Fruit fly (Drosophila melanogaster): Measurements from ENCODE around the gene OXA1L.

The OXA1L gene

dm6 chr3L:10843273-10843672 lies 43.0 kb downstream of the OXA1L start (continued):
- TF ChIP-seq Xrp1 (GFP tag; IDR thresholded peaks at IDR 0.05) = peak; percentile 63; the same call in 1 of the 2 replicates
- peak in 1 of 2 experiments; percentile 57 for TF ChIP-seq Eip74EF (GFP tag; optimal IDR thresholded peaks at IDR 0.05)
- TF ChIP-seq abd-A (tag; optimal IDR thresholded peaks at IDR 0.05) = no peak
- peak; percentile 48 for TF ChIP-seq CG2202 (tag; optimal IDR thresholded peaks at IDR 0.05)
- TF ChIP-seq seq (GFP tag; IDR thresholded peaks at IDR 0.05) = no peak
- TF ChIP-seq kah (GFP tag; optimal IDR thresholded peaks at IDR 0.05) = peak; percentile 39
- TF ChIP-seq sisA (GFP tag; IDR thresholded peaks at IDR 0.05) = 0 out of 2 replicates have a peak, but pooled peaks have one; percentile 17
- peak; percentile 41; the same call in 1 of the 2 replicates for TF ChIP-seq vvl (GFP tag; IDR thresholded peaks at IDR 0.05)
- no peak for TF ChIP-seq Optix (GFP tag; IDR thresholded peaks at IDR 0.05)
- peak; percentile 6 for TF ChIP-seq Max (GFP tag; optimal IDR thresholded peaks at IDR 0.05)
- peak; percentile 79 for TF ChIP-seq CG15601 (tag; optimal IDR thresholded peaks at IDR 0.05)
- peak; percentile 82 for TF ChIP-seq sens (GFP tag)
- TF ChIP-seq tll (GFP tag; optimal IDR thresholded peaks at IDR 0.05) = no peak
- peak; percentile 76 for TF ChIP-seq CG6254 (GFP tag; optimal IDR thresholded peaks at IDR 0.05)
- TF ChIP-seq bsh (GFP tag; optimal IDR thresholded peaks at IDR 0.05) = peak in 1 of 2 experiments; percentile 77
- TF ChIP-seq tap (tag; optimal IDR thresholded peaks at IDR 0.05) = peak; percentile 45
- TF ChIP-seq unpg (GFP tag; optimal IDR thresholded peaks at IDR 0.05) = peak; percentile 44
- no peak for TF ChIP-seq CG10366 (GFP tag; IDR thresholded peaks at IDR 0.05)
- peak; percentile 56 for TF ChIP-seq twi (tag; optimal IDR thresholded peaks at IDR 0.05)
- peak; percentile 52 for TF ChIP-seq CG12659 (GFP tag; optimal IDR thresholded peaks at IDR 0.05)
- TF ChIP-seq CG1529 (GFP tag; optimal IDR thresholded peaks at IDR 0.05) = peak; percentile 73
- no peak for TF ChIP-seq D (optimal IDR thresholded peaks at IDR 0.05)
- peak; percentile 74 for TF ChIP-seq D (GFP tag; optimal IDR thresholded peaks at IDR 0.05)
- TF ChIP-seq gcm (GFP tag; optimal IDR thresholded peaks at IDR 0.05) = peak; percentile 39
- TF ChIP-seq CG8924 (tag; optimal IDR thresholded peaks at IDR 0.05) = peak; percentile 79
- TF ChIP-seq PHDP (tag; optimal IDR thresholded peaks at IDR 0.05) = peak; percentile 56
- no peak for TF ChIP-seq CG3838 (GFP tag; optimal IDR thresholded peaks at IDR 0.05)
- TF ChIP-seq Hr3 (GFP tag; optimal IDR thresholded peaks at IDR 0.05) = peak; percentile 59
- no peak for TF ChIP-seq CG2889 (GFP tag; IDR thresholded peaks at IDR 0.05)
- peak; percentile 72 for TF ChIP-seq CG13424 (tag; optimal IDR thresholded peaks at IDR 0.05)
- peak; percentile 48 for TF ChIP-seq Lhr (GFP tag; optimal IDR thresholded peaks at IDR 0.05)
- peak; percentile 22; the same call in 1 of the 2 replicates for TF ChIP-seq lmd (GFP tag; IDR thresholded peaks at IDR 0.05)
- TF ChIP-seq CG15269 (tag; optimal IDR thresholded peaks at IDR 0.05) = peak; percentile 42
- TF ChIP-seq CG8765 (GFP tag; IDR thresholded peaks at IDR 0.05) = no peak
- peak; percentile 54 for TF ChIP-seq bcd (GFP tag; optimal IDR thresholded peaks at IDR 0.05)
- peak; percentile 36 for TF ChIP-seq CG1602 (GFP tag; optimal IDR thresholded peaks at IDR 0.05)
- peak; percentile 82 for TF ChIP-seq CG7556 (GFP tag; optimal IDR thresholded peaks at IDR 0.05)
- TF ChIP-seq CG12219 (GFP tag; optimal IDR thresholded peaks at IDR 0.05) = peak; percentile 41
- 0 out of 3 replicates have a peak, but pooled peaks have one; percentile 48 for TF ChIP-seq CG11695 (GFP tag; IDR thresholded peaks at IDR 0.05)
- TF ChIP-seq dmrt11E (tag; optimal IDR thresholded peaks at IDR 0.05) = peak; percentile 87
- TF ChIP-seq CG17186 (GFP tag; optimal IDR thresholded peaks at IDR 0.05) = peak; percentile 5
- TF ChIP-seq CG6654 (GFP tag; optimal IDR thresholded peaks at IDR 0.05) = peak; percentile 21
- TF ChIP-seq Asciz (GFP tag; optimal IDR thresholded peaks at IDR 0.05) = peak; percentile 63
- TF ChIP-seq dimm (GFP tag; IDR thresholded peaks at IDR 0.05) = 0 out of 2 replicates have a peak, but pooled peaks have one; percentile 13
- no peak for TF ChIP-seq B-H2 (GFP tag; optimal IDR thresholded peaks at IDR 0.05)
- TF ChIP-seq CG17829 (tag; optimal IDR thresholded peaks at IDR 0.05) = peak; percentile 83
- peak; percentile 96 for TF ChIP-seq CG11696 (GFP tag; IDR thresholded peaks at IDR 0.05)
- TF ChIP-seq phol (tag; optimal IDR thresholded peaks at IDR 0.05) = peak; percentile 87
- peak; percentile 90 for TF ChIP-seq CG10979 (tag; optimal IDR thresholded peaks at IDR 0.05)
- peak; percentile 38 for TF ChIP-seq CG2116 (GFP tag; optimal IDR thresholded peaks at IDR 0.05)
